Fruit fly (Drosophila melanogaster) whole organism: ENCODE results near the gene CG13481.

Experiments used
- Dll ChIP-seq: fragments of >200 bp; optimal IDR thresholded peaks from 2 replicates; lab custom pipeline; 2017
- EcR ChIP-seq, 2 experiments: fragments of >200 bp; optimal IDR thresholded peaks; 2 replicates each; lab custom pipeline; 2017; ENCODE audit warnings: missing biosample characterization in 2 of 2, missing genetic modification characterization in 2 of 2, missing genetic modification reagents in 2 of 2
- pan ChIP-seq: fragments of >200 bp; optimal IDR thresholded peaks from 2 replicates; lab custom pipeline; 2017
- usp ChIP-seq: fragments of >200 bp; optimal IDR thresholded peaks from 2 replicates; lab custom pipeline; 2017; ENCODE audit warnings: missing biosample characterization, missing genetic modification characterization, mixed read lengths

- TF ChIP-seq Dll, result no peak
- no peak for TF ChIP-seq usp (GFP tag; lab: Kevin White, UChicago)
- no peak for TF ChIP-seq pan
- no peak for TF ChIP-seq EcR (GFP tag; optimal IDR thresholded peaks at IDR 0.05; lab: Kevin White, UChicago)
Measured at dm6 chr3L:14362660-14363059, 6.8 kb downstream of the CG13481 start.
